Worm (Caenorhabditis elegans): ENCODE data around the gene dhhc-4.

- TF ChIP-seq nhr-28 (tag; optimal IDR thresholded peaks at IDR 0.05) (no peak), egl-43 (GFP tag; IDR thresholded peaks at IDR 0.05) (no peak), jun-1 (tag; optimal IDR thresholded peaks at IDR 0.05) (no peak), aha-1 (tag) (peak; percentile 54), lin-13 (GFP tag; optimal IDR thresholded peaks at IDR 0.05) (no peak), hlh-11 (tag; optimal IDR thresholded peaks at IDR 0.05) (no peak), fos-1 (tag; optimal IDR thresholded peaks at IDR 0.05) (no peak), pha-4 (GFP tag; IDR thresholded peaks at IDR 0.05) (no peak), pha-4 (tag; optimal IDR thresholded peaks at IDR 0.05) (no peak), unc-39 (tag; optimal IDR thresholded peaks at IDR 0.05) (no peak), duxl-1 (tag; optimal IDR thresholded peaks at IDR 0.05; ENCODE audit: poor library complexity) (no peak), ces-1 (GFP tag; optimal IDR thresholded peaks at IDR 0.05) (no peak), ceh-82 (tag; optimal IDR thresholded peaks at IDR 0.05) (no peak), Y48G9A.11 (GFP tag; IDR thresholded peaks at IDR 0.05) (no peak)
Observed at ce11 chrIII:9851547-9851946, 16.0 kb downstream of the dhhc-4 start, which contains the start of gene K11H3.3.
